Fruit fly (Drosophila melanogaster) whole organism, embryonic: Measurements from ENCODE around the gene CG14120.

Source experiments
- Atf-2 ChIP-seq: fragments of 200-800 bp; sonication (Bioruptor generic); optimal IDR thresholded peaks from 2 replicates; lab custom pipeline; 2016; ENCODE audit warnings: missing biosample characterization, missing genetic modification characterization
- B-H1 ChIP-seq: fragments of 200-800 bp; sonication (Bioruptor generic); IDR thresholded peaks from 3 replicates; pipeline ENCODE4 v1.3.6; 2022; ENCODE audit warnings: missing biosample characterization, missing genetic modification characterization
- Bdp1 ChIP-seq: fragments of 200-800 bp; sonication (Bioruptor generic); optimal IDR thresholded peaks from 3 replicates; lab custom pipeline; 2016; ENCODE audit warnings: missing biosample characterization, missing genetic modification characterization
- CG10209 ChIP-seq: fragments of 200-800 bp; sonication (Bioruptor generic); optimal IDR thresholded peaks from 3 replicates; lab custom pipeline; 2017; ENCODE audit warnings: missing biosample characterization, mild to moderate bottlenecking, missing genetic modification characterization, missing genetic modification reagents
- CG10267 ChIP-seq: fragments of 200-800 bp; sonication (Bioruptor generic); optimal IDR thresholded peaks from 2 replicates; lab custom pipeline; 2018; ENCODE audit warnings: missing biosample characterization, mild to moderate bottlenecking, missing genetic modification characterization, moderate library complexity
- CG12071 ChIP-seq: fragments of 200-800 bp; sonication (Bioruptor generic); optimal IDR thresholded peaks from 3 replicates; lab custom pipeline; 2018; ENCODE audit warnings: missing biosample characterization, mild to moderate bottlenecking, missing genetic modification characterization
- CG12236 ChIP-seq: fragments of 200-800 bp; sonication (Bioruptor generic); optimal IDR thresholded peaks from 2 replicates; lab custom pipeline; 2016; ENCODE audit warnings: missing biosample characterization, missing genetic modification characterization
- CG12659 ChIP-seq: fragments of 200-800 bp; sonication (Bioruptor generic); optimal IDR thresholded peaks from 3 replicates; lab custom pipeline; 2017; ENCODE audit warnings: mild to moderate bottlenecking, missing biosample characterization, missing genetic modification reagents, missing genetic modification characterization
- CG12769 ChIP-seq: fragments of 200-800 bp; sonication (Bioruptor generic); optimal IDR thresholded peaks from 2 replicates; lab custom pipeline; 2019; ENCODE audit warnings: missing biosample characterization, mild to moderate bottlenecking, missing genetic modification characterization, moderate library complexity
- CG13123 ChIP-seq: fragments of 200-800 bp; sonication (Bioruptor generic); optimal IDR thresholded peaks from 2 replicates; lab custom pipeline; 2016; ENCODE audit warnings: missing biosample characterization, missing genetic modification characterization
- CG14667 ChIP-seq: fragments of 200-800 bp; sonication (Bioruptor generic); IDR thresholded peaks from 2 replicates; pipeline ENCODE4 v1.3.6; 2022; ENCODE audit warnings: missing biosample characterization, missing genetic modification characterization
- CG14860 ChIP-seq: fragments of 200-800 bp; sonication (Bioruptor generic); IDR thresholded peaks from 3 replicates; pipeline ENCODE4 v1.3.6; 2022; ENCODE audit warnings: missing biosample characterization, missing genetic modification characterization; ENCODE audit not compliant: partially characterized antibody
- CG15269 ChIP-seq: fragments of 200-800 bp; sonication (Bioruptor generic); optimal IDR thresholded peaks from 2 replicates; lab custom pipeline; 2018; ENCODE audit warnings: missing biosample characterization, mild to moderate bottlenecking, missing genetic modification characterization, moderate library complexity
- CG1529 ChIP-seq: fragments of 200-800 bp; sonication (Bioruptor generic); optimal IDR thresholded peaks from 3 replicates; lab custom pipeline; 2018; ENCODE audit warnings: missing biosample characterization, missing genetic modification characterization
- CG16863 ChIP-seq: fragments of 200-800 bp; sonication (Bioruptor generic); optimal IDR thresholded peaks from 3 replicates; lab custom pipeline; 2016; ENCODE audit warnings: missing biosample characterization, missing genetic modification characterization
- CG17612 ChIP-seq: fragments of 200-800 bp; sonication (Bioruptor generic); IDR thresholded peaks from 2 replicates; pipeline ENCODE4 v1.3.6; 2022; ENCODE audit warnings: missing biosample characterization, missing genetic modification characterization
- CG17802 ChIP-seq: fragments of 200-800 bp; sonication (Bioruptor generic); optimal IDR thresholded peaks from 2 replicates; lab custom pipeline; 2018; ENCODE audit warnings: missing biosample characterization, mild to moderate bottlenecking, missing genetic modification characterization, moderate library complexity
- CG1832 ChIP-seq: fragments of 200-800 bp; sonication (Bioruptor generic); optimal IDR thresholded peaks from 2 replicates; lab custom pipeline; 2017; ENCODE audit warnings: missing biosample characterization, mild to moderate bottlenecking, missing genetic modification characterization, inconsistent platforms
- CG2199 ChIP-seq: fragments of 200-800 bp; sonication (Bioruptor generic); IDR thresholded peaks from 3 replicates; pipeline ENCODE4 v1.3.6; 2022; ENCODE audit warnings: missing biosample characterization, missing genetic modification characterization
- CG3065 ChIP-seq: fragments of 200-800 bp; sonication (Bioruptor generic); optimal IDR thresholded peaks from 2 replicates; lab custom pipeline; 2016; ENCODE audit warnings: missing biosample characterization, missing genetic modification characterization
- CG7928 ChIP-seq: fragments of 200-800 bp; sonication (Bioruptor generic); optimal IDR thresholded peaks from 2 replicates; lab custom pipeline; 2017; ENCODE audit warnings: missing biosample characterization, mild to moderate bottlenecking, missing genetic modification characterization
- CG9609 ChIP-seq: fragments of 200-800 bp; sonication (Bioruptor generic); optimal IDR thresholded peaks from 3 replicates; lab custom pipeline; 2016; ENCODE audit warnings: missing biosample characterization, missing genetic modification characterization
- CoRest ChIP-seq: fragments of 200-800 bp; sonication (Bioruptor generic); optimal IDR thresholded peaks from 3 replicates; lab custom pipeline; 2018; ENCODE audit warnings: missing biosample characterization, mild to moderate bottlenecking, missing genetic modification characterization, moderate library complexity
- Dbx ChIP-seq: fragments of 200-800 bp; sonication (Bioruptor generic); IDR thresholded peaks from 3 replicates; pipeline ENCODE4 v1.3.6; 2022; ENCODE audit warnings: missing biosample characterization, missing genetic modification characterization
- Dp ChIP-seq: fragments of 200-800 bp; sonication (Bioruptor generic); optimal IDR thresholded peaks from 2 replicates; lab custom pipeline; 2018; ENCODE audit warnings: missing biosample characterization, mild to moderate bottlenecking, missing genetic modification characterization, moderate library complexity
- Jarid2 ChIP-seq: fragments of 200-800 bp; sonication (Bioruptor generic); optimal IDR thresholded peaks from 3 replicates; lab custom pipeline; 2017; ENCODE audit warnings: mild to moderate bottlenecking, missing biosample characterization, missing genetic modification reagents, missing genetic modification characterization
- Kr ChIP-seq: fragments of 200-800 bp; sonication (Bioruptor generic); optimal IDR thresholded peaks from 2 replicates; lab custom pipeline; 2017; ENCODE audit warnings: missing biosample characterization, mild to moderate bottlenecking, missing genetic modification characterization
- Lim3 ChIP-seq: fragments of 200-800 bp; sonication (Bioruptor generic); IDR thresholded peaks from 2 replicates; pipeline ENCODE4 v1.3.6; 2022; ENCODE audit warnings: missing biosample characterization, missing genetic modification characterization
- Mad ChIP-seq: fragments of 200-800 bp; sonication (Bioruptor generic); optimal IDR thresholded peaks from 2 replicates; lab custom pipeline; 2016; ENCODE audit warnings: missing biosample characterization, missing genetic modification characterization
- Max ChIP-seq: fragments of 200-800 bp; sonication (Bioruptor generic); optimal IDR thresholded peaks from 2 replicates; lab custom pipeline; 2016; ENCODE audit warnings: missing biosample characterization, mild to moderate bottlenecking, missing genetic modification characterization
- Pdp1 ChIP-seq, 2 experiments: fragments of 200-800 bp; sonication (Bioruptor generic); optimal IDR thresholded peaks; 3 replicates each; lab custom pipeline; 2016; ENCODE audit warnings: missing biosample characterization in 2 of 2, missing genetic modification characterization in 2 of 2, mild to moderate bottlenecking in 1 of 2, moderate library complexity in 1 of 2
- Ravus ChIP-seq: fragments of 200-800 bp; sonication (Bioruptor generic); IDR thresholded peaks from 2 replicates; pipeline ENCODE4 v1.3.6; 2022; ENCODE audit warnings: missing biosample characterization, missing genetic modification characterization
- ase ChIP-seq: fragments of 200-800 bp; sonication (Bioruptor generic); IDR thresholded peaks from 3 replicates; pipeline ENCODE4 v1.3.6; 2022; ENCODE audit warnings: missing biosample characterization, missing genetic modification characterization
- chif ChIP-seq, 2 experiments: fragments of 200-800 bp; sonication (Bioruptor generic); optimal IDR thresholded peaks; 3 replicates each; lab custom pipeline; 2016; ENCODE audit warnings: missing biosample characterization in 2 of 2, missing genetic modification characterization in 2 of 2
- chm ChIP-seq: fragments of 200-800 bp; sonication (Bioruptor generic); IDR thresholded peaks from 2 replicates; pipeline ENCODE4 v1.3.6; 2022; ENCODE audit warnings: missing biosample characterization, missing genetic modification characterization
- crol ChIP-seq: fragments of 200-800 bp; sonication (Bioruptor generic); IDR thresholded peaks from 2 replicates; pipeline ENCODE4 v1.3.6; 2022; ENCODE audit warnings: missing biosample characterization, missing genetic modification characterization
- danr ChIP-seq: fragments of 200-800 bp; sonication (Bioruptor generic); IDR thresholded peaks from 2 replicates; pipeline ENCODE4 v1.3.6; 2022; ENCODE audit warnings: missing biosample characterization, missing genetic modification characterization
- ham ChIP-seq: fragments of 200-800 bp; sonication (Bioruptor generic); IDR thresholded peaks from 2 replicates; pipeline ENCODE4 v1.3.6; 2022; ENCODE audit warnings: missing biosample characterization, missing genetic modification characterization
- inv ChIP-seq: fragments of 200-800 bp; sonication (Bioruptor generic); IDR thresholded peaks from 2 replicates; pipeline ENCODE4 v1.3.6; 2022; ENCODE audit warnings: missing biosample characterization, missing genetic modification characterization; ENCODE audit not compliant: partially characterized antibody
- pan ChIP-seq, 4 experiments: fragments of >200 bp in 3 of 4; fragments of 200-800 bp in 1 of 4; sonication (Bioruptor generic) in 1 of 4; optimal IDR thresholded peaks in 3 of 4; IDR thresholded peaks in 1 of 4; 2 replicates each; pipeline versions ENCODE4 v1.3.6 to Lab custom; 2017 to 2022; ENCODE audit warnings: missing biosample characterization in 2 of 4, missing genetic modification characterization in 2 of 4, mixed read lengths in 1 of 4
- pho ChIP-seq: fragments of 200-800 bp; sonication (Bioruptor generic); optimal IDR thresholded peaks from 2 replicates; lab custom pipeline; 2016; ENCODE audit warnings: missing biosample characterization, missing genetic modification characterization
- row ChIP-seq: fragments of 200-800 bp; sonication (Bioruptor generic); IDR thresholded peaks from 3 replicates; pipeline ENCODE4 v1.3.6; 2022; ENCODE audit warnings: missing biosample characterization, missing genetic modification characterization
- run ChIP-seq: fragments of 200-800 bp; sonication (Bioruptor generic); optimal IDR thresholded peaks from 3 replicates; lab custom pipeline; 2018; ENCODE audit warnings: missing biosample characterization, mild to moderate bottlenecking, missing genetic modification characterization
- sug ChIP-seq: fragments of 200-800 bp; optimal IDR thresholded peaks from 2 replicates; lab custom pipeline; 2019; ENCODE audit warnings: missing biosample characterization, mild to moderate bottlenecking, missing genetic modification characterization, moderate library complexity
- tio ChIP-seq: fragments of 200-800 bp; sonication (Bioruptor generic); optimal IDR thresholded peaks from 2 replicates; lab custom pipeline; 2017; ENCODE audit warnings: missing biosample characterization, missing genetic modification characterization, inconsistent platforms
- tll ChIP-seq, 2 experiments: fragments of 200-800 bp in 1 of 2; fragments of >200 bp in 1 of 2; sonication (Bioruptor generic) in 1 of 2; optimal IDR thresholded peaks; 2 replicates each; lab custom pipeline; 2017 to 2019; ENCODE audit warnings: missing biosample characterization in 2 of 2, missing genetic modification characterization in 2 of 2, mild to moderate bottlenecking in 1 of 2, moderate library complexity in 1 of 2
- tup ChIP-seq: fragments of 200-800 bp; sonication (Bioruptor generic); optimal IDR thresholded peaks from 2 replicates; lab custom pipeline; 2016; ENCODE audit warnings: missing biosample characterization, mild to moderate bottlenecking, missing genetic modification characterization, moderate library complexity
- wek ChIP-seq: fragments of 200-800 bp; sonication (Bioruptor generic); optimal IDR thresholded peaks from 3 replicates; lab custom pipeline; 2018; ENCODE audit warnings: missing biosample characterization, mild to moderate bottlenecking, missing genetic modification characterization, moderate library complexity
- zen2 ChIP-seq: fragments of 200-800 bp; sonication (Bioruptor generic); IDR thresholded peaks from 3 replicates; pipeline ENCODE4 v1.3.6; 2022; ENCODE audit warnings: missing biosample characterization, missing genetic modification characterization; ENCODE audit not compliant: partially characterized antibody

Gene CG14120

dm6 chr3L:12892485-12893173 lies 7.8 kb downstream of the CG14120 start, which contains the start of gene CG14118 (continued):
- TF ChIP-seq CG16863 (GFP tag; lab: Kevin White, UChicago) = no peak
- no peak for TF ChIP-seq CG3065 (GFP tag; lab: Kevin White, UChicago)
- peak; percentile 53 for TF ChIP-seq CG10209 (GFP tag; lab: Kevin White, UChicago)
- TF ChIP-seq Kr (GFP tag; lab: Kevin White, UChicago) = no peak
- TF ChIP-seq CG12236 = no peak
- peak; percentile 26 for TF ChIP-seq pho (GFP tag; lab: Kevin White, UChicago)
- no peak for TF ChIP-seq Mad
- TF ChIP-seq CG13123 (GFP tag; lab: Kevin White, UChicago) = no peak
- TF ChIP-seq tio (GFP tag; lab: Kevin White, UChicago) = no peak
- TF ChIP-seq CG2199 (GFP tag; lab: Robert Waterston, UW) = no peak
- no peak for TF ChIP-seq tll (GFP tag; optimal IDR thresholded peaks at IDR 0.05; lab: Kevin White, UChicago)
- no peak for TF ChIP-seq Atf-2 (GFP tag; lab: Kevin White, UChicago)
- TF ChIP-seq B-H1 (GFP tag; lab: Robert Waterston, UW) = no peak
- no peak for TF ChIP-seq sug
- TF ChIP-seq Bdp1 = no peak
- TF ChIP-seq tup (GFP tag; lab: Kevin White, UChicago) = no peak
- TF ChIP-seq CG9609 (GFP tag; lab: Kevin White, UChicago) = no peak
- TF ChIP-seq CG1832 (GFP tag; lab: Kevin White, UChicago) = no peak
- TF ChIP-seq ase (GFP tag; lab: Robert Waterston, UW) = no peak
- TF ChIP-seq CG10267 (tag; lab: Kevin White, UChicago) = no peak
- TF ChIP-seq wek (GFP tag; lab: Kevin White, UChicago) = no peak
- TF ChIP-seq crol (GFP tag; lab: Robert Waterston, UW) = no peak
- TF ChIP-seq CG12769 (tag; lab: Kevin White, UChicago) = peak; percentile 68
- TF ChIP-seq Dp (GFP tag; lab: Kevin White, UChicago) = no peak
- no peak for TF ChIP-seq danr (GFP tag; lab: Robert Waterston, UW)
- TF ChIP-seq Dbx (GFP tag; lab: Robert Waterston, UW) = 0 out of 3 replicates have a peak, but pooled peaks have one; percentile 18
- no peak for TF ChIP-seq CG17802 (tag; lab: Kevin White, UChicago)
- TF ChIP-seq CG14860 (GFP tag; lab: Robert Waterston, UW) = no peak
- no peak for TF ChIP-seq chif (GFP tag; optimal IDR thresholded peaks at IDR 0.05; lab: Kevin White, UChicago)
- no peak for TF ChIP-seq CG17612 (GFP tag; lab: Robert Waterston, UW)
- peak; percentile 29 for TF ChIP-seq CoRest (tag; lab: Kevin White, UChicago)
- TF ChIP-seq row = no peak
- TF ChIP-seq Ravus (GFP tag; lab: Robert Waterston, UW) = no peak
- peak; percentile 30 for TF ChIP-seq CG15269 (tag; lab: Kevin White, UChicago)
- no peak for TF ChIP-seq chm (GFP tag; lab: Robert Waterston, UW)
- TF ChIP-seq Max (GFP tag; lab: Kevin White, UChicago) = no peak
- TF ChIP-seq CG1529 (GFP tag; lab: Kevin White, UChicago) = no peak
- TF ChIP-seq inv (GFP tag; lab: Robert Waterston, UW) = no peak
- TF ChIP-seq CG12071 (GFP tag; lab: Kevin White, UChicago) = no peak
- no peak for TF ChIP-seq zen2 (GFP tag; lab: Robert Waterston, UW)
- TF ChIP-seq CG14667 (GFP tag; lab: Robert Waterston, UW) = no peak
- peak; percentile 42 for TF ChIP-seq CG12659 (GFP tag; lab: Kevin White, UChicago)
- no peak for TF ChIP-seq ham (GFP tag; lab: Robert Waterston, UW)
- TF ChIP-seq CG7928 (GFP tag; lab: Kevin White, UChicago) = no peak
- TF ChIP-seq run = no peak
- TF ChIP-seq Lim3 (GFP tag; lab: Robert Waterston, UW) = no peak
- peak; percentile 36 for TF ChIP-seq Jarid2 (GFP tag; lab: Kevin White, UChicago)
- TF ChIP-seq Pdp1 (GFP tag; optimal IDR thresholded peaks at IDR 0.05; lab: Kevin White, UChicago) = no peak
- no peak for TF ChIP-seq pan (optimal IDR thresholded peaks at IDR 0.05; lab: Kevin White, UChicago)
- peak in 1 of 2 experiments; percentile 18 for TF ChIP-seq pan (GFP tag; optimal IDR thresholded peaks at IDR 0.05 in 1 of 2, IDR thresholded peaks at IDR 0.05 in 1 of 2)
